Worm (Caenorhabditis elegans): ENCODE measurements around the gene asb-1.

Gene asb-1

DNA sequence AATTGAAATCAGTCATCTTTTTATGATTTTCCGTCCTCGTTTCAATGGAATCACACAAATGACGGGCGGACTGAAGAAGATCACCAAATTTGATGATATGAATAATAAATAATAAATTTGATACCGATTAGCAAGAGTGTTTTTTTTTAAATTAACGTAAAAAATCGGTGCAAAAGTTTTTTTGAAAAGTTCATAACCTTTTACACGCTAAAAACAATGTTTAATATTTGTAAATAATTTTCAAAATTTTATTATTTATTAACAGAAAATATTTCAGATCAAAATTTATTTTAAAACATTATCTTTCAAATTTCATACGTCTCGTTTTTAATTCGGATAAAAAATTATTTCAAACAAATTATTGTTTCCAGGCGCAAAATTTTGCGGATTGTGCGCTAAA lies 50.7 kb downstream of the asb-1 start, which contains the start of gene M88.3:
Gene M88.3, minus strand, starts transcription at position 101 of the 400 bp plus-strand sequence.
- TF ChIP-seq hlh-8 (tag; optimal IDR thresholded peaks at IDR 0.05) = no peak

All from whole organism, late embryonic.